Worm (Caenorhabditis elegans): ENCODE results near the gene C09G9.5.

DNA sequence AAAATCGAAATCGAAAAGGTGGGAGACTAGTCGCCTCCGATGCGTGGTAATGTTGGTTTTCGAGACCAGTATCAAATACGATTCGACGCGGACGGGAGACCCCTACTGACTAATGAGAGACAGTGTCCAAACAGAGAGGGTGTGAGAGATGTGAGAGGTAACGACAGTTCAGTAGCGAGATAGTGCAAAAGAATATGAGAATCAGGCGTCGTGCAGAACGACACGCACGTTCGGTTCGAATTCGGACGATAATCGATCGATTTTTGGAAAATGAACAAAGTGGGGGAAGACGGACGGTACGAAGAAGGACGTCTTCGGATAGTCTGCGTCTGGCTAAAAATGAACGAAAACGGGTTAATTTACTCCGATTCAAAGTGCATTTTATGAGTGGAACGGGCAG, 35.6 kb downstream of the C09G9.5 start, which contains the start of gene D1046.16:
- no peak for TF ChIP-seq ceh-82 (tag; optimal IDR thresholded peaks at IDR 0.05)
- no peak for TF ChIP-seq tbx-2 (tag; optimal IDR thresholded peaks at IDR 0.05)
- no peak for TF ChIP-seq nhr-28 (tag; optimal IDR thresholded peaks at IDR 0.05)
- TF ChIP-seq nhr-11 (tag; optimal IDR thresholded peaks at IDR 0.05), result no peak
- TF ChIP-seq egl-27 (tag; optimal IDR thresholded peaks at IDR 0.05), result no peak
- no peak for TF ChIP-seq nhr-237 (tag; optimal IDR thresholded peaks at IDR 0.05)
- no peak for TF ChIP-seq nhr-76 (tag; optimal IDR thresholded peaks at IDR 0.05)
- TF ChIP-seq snpc-4 (tag; optimal IDR thresholded peaks at IDR 0.05), result peak; percentile 20

Data from whole organism, L3 larva.